Worm (Caenorhabditis elegans): ENCODE results near the gene suf-1.

- TF ChIP-seq ama-1 (optimal IDR thresholded peaks at IDR 0.05): no peak
- no peak for TF ChIP-seq pqm-1 (tag; optimal IDR thresholded peaks at IDR 0.05)
- no peak for TF ChIP-seq eyg-1 (tag; optimal IDR thresholded peaks at IDR 0.05)
- TF ChIP-seq elt-2 (tag; optimal IDR thresholded peaks at IDR 0.05): peak; percentile 93
- TF ChIP-seq zip-5 (tag; optimal IDR thresholded peaks at IDR 0.05): no peak
- TF ChIP-seq ceh-22 (tag; optimal IDR thresholded peaks at IDR 0.05): no peak
- no peak for TF ChIP-seq npax-4 (tag; optimal IDR thresholded peaks at IDR 0.05)
- no peak for TF ChIP-seq unc-55 (GFP tag; optimal IDR thresholded peaks at IDR 0.05)
- no peak for TF ChIP-seq pros-1 (tag; optimal IDR thresholded peaks at IDR 0.05)
Observed at ce11 chrII:8625163-8625562, 21.5 kb downstream of the suf-1 start, which contains the start of gene sptf-2.
